Worm (Caenorhabditis elegans) whole organism, L1 larva: ENCODE measurements around the gene C24H11.2.

ENCODE experiments used
- alr-1 ChIP-seq: fragments of 200-800 bp; sonication (Bioruptor generic); optimal IDR thresholded peaks from 2 replicates; lab custom pipeline; 2018; ENCODE audit warnings: borderline replicate concordance, mild to moderate bottlenecking, missing genetic modification characterization, missing compliant biosample characterization
- aly-2 ChIP-seq: fragments of 150-350 bp; optimal IDR thresholded peaks from 2 replicates; lab custom pipeline; 2014; ENCODE audit warnings: missing biosample characterization, missing genetic modification characterization
- jun-1 ChIP-seq: fragments of 150-350 bp; optimal IDR thresholded peaks from 2 replicates; lab custom pipeline; 2014; ENCODE audit warnings: missing biosample characterization, missing genetic modification reagents, missing genetic modification characterization
- lin-13 ChIP-seq: fragments of 150-350 bp; optimal IDR thresholded peaks from 2 replicates; lab custom pipeline; 2014; ENCODE audit warnings: missing biosample characterization, missing genetic modification reagents, missing genetic modification characterization
- lin-35 ChIP-seq, 2 experiments: fragments of 150-350 bp; optimal IDR thresholded peaks; 2 replicates each; lab custom pipeline; 2014; ENCODE audit warnings: missing biosample characterization in 2 of 2, missing genetic modification characterization in 2 of 2, missing genetic modification reagents in 2 of 2
- nhr-11 ChIP-seq: fragments of 150-350 bp; optimal IDR thresholded peaks from 2 replicates; lab custom pipeline; 2014; ENCODE audit warnings: missing biosample characterization, missing genetic modification characterization
- nhr-76 ChIP-seq: sonication (generic microtip); optimal IDR thresholded peaks from 2 replicates; lab custom pipeline; 2017; ENCODE audit warnings: missing biosample characterization, missing genetic modification characterization
- nhr-84 ChIP-seq: sonication (generic microtip); optimal IDR thresholded peaks from 2 replicates; lab custom pipeline; 2017; ENCODE audit warnings: missing biosample characterization, missing genetic modification characterization
- nhr-85 ChIP-seq: sonication (generic microtip); peaks from one replicate; lab custom pipeline; 2016; ENCODE audit warnings: missing genetic modification characterization, inconsistent platforms, missing compliant biosample characterization

ce11 chrIII:11841728-11842127 is 49.6 kb upstream of the C24H11.2 start:
- no peak for TF ChIP-seq lin-35 (GFP tag; optimal IDR thresholded peaks at IDR 0.05; lab: Kevin White, UChicago)
- TF ChIP-seq lin-13 (GFP tag; lab: Kevin White, UChicago) = no peak
- TF ChIP-seq nhr-85 (tag; lab: Kevin White, UChicago) = no peak
- no peak for TF ChIP-seq nhr-76 (tag; lab: Kevin White, UChicago)
- no peak for TF ChIP-seq aly-2 (tag; lab: Kevin White, UChicago)
- TF ChIP-seq nhr-11 (tag; lab: Kevin White, UChicago) = no peak
- no peak for TF ChIP-seq nhr-84 (tag; lab: Kevin White, UChicago)
- TF ChIP-seq jun-1 (tag; lab: Kevin White, UChicago) = no peak
- no peak for TF ChIP-seq alr-1 (tag; lab: Kevin White, UChicago)
